Fruit fly (Drosophila melanogaster): ENCODE measurements around the gene Mst57Dc.

The Mst57Dc gene

dm6 chr3R:25855594-25856305, 26.3 kb upstream of the Mst57Dc start, which contains the start of gene CG5890 (continued):
- no peak for TF ChIP-seq nerfin-2 (GFP tag; IDR thresholded peaks at IDR 0.05; ENCODE audit: partially characterized antibody)
- TF ChIP-seq CG17802 (tag; optimal IDR thresholded peaks at IDR 0.05): no peak
- no peak for TF ChIP-seq CG10366 (GFP tag; IDR thresholded peaks at IDR 0.05)
- peak; percentile 30 for TF ChIP-seq NfI (GFP tag; optimal IDR thresholded peaks at IDR 0.05)
- peak; percentile 8 for TF ChIP-seq CG4328 (GFP tag; optimal IDR thresholded peaks at IDR 0.05)
- TF ChIP-seq NC2α (GFP tag; optimal IDR thresholded peaks at IDR 0.05): no peak
- TF ChIP-seq GATAe (GFP tag; conservative IDR thresholded peaks at IDR 0.05): no peak
- TF ChIP-seq CG16779 (GFP tag; IDR thresholded peaks at IDR 0.05): no peak
- no peak for TF ChIP-seq br (optimal IDR thresholded peaks at IDR 0.05)
- peak; percentile 17 for TF ChIP-seq ind (GFP tag; optimal IDR thresholded peaks at IDR 0.05)
- TF ChIP-seq MTF-1 (GFP tag; optimal IDR thresholded peaks at IDR 0.05; ENCODE audit: borderline replicate concordance): no peak
- TF ChIP-seq CG10654 (GFP tag; optimal IDR thresholded peaks at IDR 0.05): no peak
- TF ChIP-seq hth (optimal IDR thresholded peaks at IDR 0.05): no peak
- TF ChIP-seq CG4854 (GFP tag; optimal IDR thresholded peaks at IDR 0.05): no peak
- TF ChIP-seq gem (tag; optimal IDR thresholded peaks at IDR 0.05): peak; percentile 48

dm6 chr3R:25854825-25855224, 25.3 kb upstream of the Mst57Dc start:
- TF ChIP-seq org-1 (GFP tag; optimal IDR thresholded peaks at IDR 0.05) (no peak), CG10209 (GFP tag; optimal IDR thresholded peaks at IDR 0.05) (no peak), C15 (GFP tag; IDR thresholded peaks at IDR 0.05) (no peak), unpg (GFP tag; optimal IDR thresholded peaks at IDR 0.05) (peak; percentile 28), Blimp-1 (GFP tag; optimal IDR thresholded peaks at IDR 0.05) (no peak), hb (GFP tag; IDR thresholded peaks at IDR 0.05; ENCODE audit: partially characterized antibody) (no peak), CG12391 (tag; optimal IDR thresholded peaks at IDR 0.05) (peak; percentile 3), repo (GFP tag; optimal IDR thresholded peaks at IDR 0.05) (no peak), CG11247 (GFP tag; IDR thresholded peaks at IDR 0.05) (0 out of 2 replicates have a peak, but pooled peaks have one; percentile 12), MTF-1 (GFP tag; optimal IDR thresholded peaks at IDR 0.05; ENCODE audit: borderline replicate concordance) (no peak), Poxn (GFP tag; IDR thresholded peaks at IDR 0.05) (no peak), Dbx (GFP tag; IDR thresholded peaks at IDR 0.05) (peak; percentile 58; the same call in 1 of the 3 replicates), crol (GFP tag; IDR thresholded peaks at IDR 0.05) (no peak), CG3281 (GFP tag; optimal IDR thresholded peaks at IDR 0.05) (peak; percentile 53), Ada2b (GFP tag; IDR thresholded peaks at IDR 0.05) (peak; percentile 46; the same call in 1 of the 2 replicates), zfh2 (GFP tag; optimal IDR thresholded peaks at IDR 0.05) (no peak), dmrt99B (tag; optimal IDR thresholded peaks at IDR 0.05) (peak; percentile 35), danr (GFP tag; IDR thresholded peaks at IDR 0.05) (0 out of 2 replicates have a peak, but pooled peaks have one; percentile 7), CG9437 (GFP tag; optimal IDR thresholded peaks at IDR 0.05) (no peak), CG10565 (GFP tag; optimal IDR thresholded peaks at IDR 0.05) (no peak), CG6854 (GFP tag; optimal IDR thresholded peaks at IDR 0.05) (peak; percentile 23), ranshi (GFP tag; IDR thresholded peaks at IDR 0.05) (peak; percentile 16; the same call in 1 of the 2 replicates), CG13424 (tag; optimal IDR thresholded peaks at IDR 0.05) (peak; percentile 18), Drgx (GFP tag; IDR thresholded peaks at IDR 0.05) (peak; percentile 48; the same call in 1 of the 2 replicates), CG10147 (GFP tag; optimal IDR thresholded peaks at IDR 0.05) (peak; percentile 25), stwl (tag; optimal IDR thresholded peaks at IDR 0.05) (no peak), ara (GFP tag; IDR thresholded peaks at IDR 0.05) (no peak), stc (GFP tag; IDR thresholded peaks at IDR 0.05) (0 out of 2 replicates have a peak, but pooled peaks have one; percentile 15), CG9215 (GFP tag; IDR thresholded peaks at IDR 0.05) (0 out of 2 replicates have a peak, but pooled peaks have one; percentile 12), row (GFP tag; IDR thresholded peaks at IDR 0.05) (peak; percentile 35; the same call in 1 of the 3 replicates), CG32772 (GFP tag; IDR thresholded peaks at IDR 0.05) (no peak), slbo (GFP tag; IDR thresholded peaks at IDR 0.05) (peak; percentile 49; the same call in 1 of the 2 replicates), CG10366 (GFP tag; IDR thresholded peaks at IDR 0.05) (no peak), Spps (tag; optimal IDR thresholded peaks at IDR 0.05) (no peak), CG10267 (tag; optimal IDR thresholded peaks at IDR 0.05) (no peak), croc (GFP tag; conservative IDR thresholded peaks at IDR 0.05) (no peak)

Data from whole organism, embryonic.